Worm (Caenorhabditis elegans) whole organism, L1 larva: ENCODE results near the gene clec-63.

Source experiments
- Y116A8C.19 ChIP-seq: sonication (generic microtip); optimal IDR thresholded peaks from 2 replicates; lab custom pipeline; 2016; ENCODE audit warnings: missing compliant biosample characterization, missing genetic modification characterization, borderline replicate concordance
- ama-1 ChIP-seq: fragments of 150-350 bp; optimal IDR thresholded peaks from 2 replicates; lab custom pipeline; 2014
- blmp-1 ChIP-seq: fragments of 150-350 bp; optimal IDR thresholded peaks from 2 replicates; lab custom pipeline; 2014; ENCODE audit warnings: missing biosample characterization, missing genetic modification characterization
- ceh-82 ChIP-seq, 3 experiments: fragments of 150-350 bp in 1 of 3; sonication (generic microtip) in 2 of 3; optimal IDR thresholded peaks; 2 replicates each; lab custom pipeline; 2014 to 2017; ENCODE audit warnings: missing biosample characterization in 3 of 3, missing genetic modification characterization in 3 of 3
- ceh-90 ChIP-seq: sonication (generic microtip); optimal IDR thresholded peaks from 2 replicates; lab custom pipeline; 2016; ENCODE audit warnings: missing genetic modification characterization, missing compliant biosample characterization
- ces-1 ChIP-seq: fragments of 150-350 bp; optimal IDR thresholded peaks from 2 replicates; lab custom pipeline; 2014; ENCODE audit warnings: missing biosample characterization, missing genetic modification reagents, missing genetic modification characterization
- dpl-1 ChIP-seq, 3 experiments: fragments of 150-350 bp in 2 of 3; sonication (generic microtip) in 1 of 3; optimal IDR thresholded peaks; 2 replicates each; lab custom pipeline; 2014 to 2017; ENCODE audit warnings: missing biosample characterization in 3 of 3, missing genetic modification characterization in 3 of 3, missing genetic modification reagents in 3 of 3
- elt-2 ChIP-seq: sonication (generic microtip); optimal IDR thresholded peaks from 2 replicates; lab custom pipeline; 2016; ENCODE audit warnings: missing genetic modification characterization, mild to moderate bottlenecking, inconsistent platforms, missing compliant biosample characterization, missing genetic modification reagents
- fkh-10 ChIP-seq: sonication (generic microtip); optimal IDR thresholded peaks from 2 replicates; lab custom pipeline; 2017; ENCODE audit warnings: missing biosample characterization, missing genetic modification reagents, missing genetic modification characterization
- fkh-8 ChIP-seq: sonication (generic microtip); optimal IDR thresholded peaks from 2 replicates; lab custom pipeline; 2016; ENCODE audit warnings: mild to moderate bottlenecking, missing genetic modification characterization, missing compliant biosample characterization
- fos-1 ChIP-seq: fragments of 150-350 bp; optimal IDR thresholded peaks from 2 replicates; lab custom pipeline; 2014; ENCODE audit warnings: missing biosample characterization, missing genetic modification characterization
- grh-1 ChIP-seq: fragments of 200-800 bp; sonication (Bioruptor generic); IDR thresholded peaks from 2 replicates; pipeline ENCODE4 v1.3.6; 2022; ENCODE audit warnings: missing genetic modification reagents, missing genetic modification characterization, missing compliant biosample characterization
- hpl-2 ChIP-seq: fragments of 150-350 bp; optimal IDR thresholded peaks from 2 replicates; lab custom pipeline; 2014; ENCODE audit warnings: missing biosample characterization, missing genetic modification reagents, missing genetic modification characterization
- irx-1 ChIP-seq: sonication (generic microtip); optimal IDR thresholded peaks from 2 replicates; lab custom pipeline; 2016; ENCODE audit warnings: missing genetic modification characterization, missing compliant biosample characterization
- jun-1 ChIP-seq: fragments of 150-350 bp; optimal IDR thresholded peaks from 2 replicates; lab custom pipeline; 2014; ENCODE audit warnings: missing biosample characterization, missing genetic modification reagents, missing genetic modification characterization
- lin-14 ChIP-seq: fragments of 200-800 bp; sonication (Bioruptor generic); optimal IDR thresholded peaks from 2 replicates; lab custom pipeline; 2018; ENCODE audit warnings: mild to moderate bottlenecking, missing genetic modification characterization, moderate library complexity, missing compliant biosample characterization
- lin-15B ChIP-seq: fragments of 150-350 bp; sonication (generic microtip); optimal IDR thresholded peaks from 3 replicates; lab custom pipeline; 2014; ENCODE audit warnings: missing biosample characterization, missing genetic modification characterization
- lin-35 ChIP-seq, 2 experiments: fragments of 150-350 bp; optimal IDR thresholded peaks; 2 replicates each; lab custom pipeline; 2014; ENCODE audit warnings: missing biosample characterization in 2 of 2, missing genetic modification characterization in 2 of 2, missing genetic modification reagents in 2 of 2
- mdl-1 ChIP-seq, 2 experiments: fragments of 150-350 bp; optimal IDR thresholded peaks; 2 replicates each; lab custom pipeline; 2014 to 2017; ENCODE audit warnings: missing biosample characterization in 2 of 2, missing genetic modification characterization in 2 of 2, inconsistent platforms in 1 of 2
- nhr-12 ChIP-seq: sonication (generic microtip); optimal IDR thresholded peaks from 2 replicates; lab custom pipeline; 2017; ENCODE audit warnings: missing biosample characterization, missing genetic modification characterization
- nhr-19 ChIP-seq: fragments of 200-800 bp; sonication (Bioruptor generic); conservative IDR thresholded peaks from 2 replicates; pipeline ENCODE4 v1.3.6; 2022; ENCODE audit warnings: missing genetic modification characterization, missing compliant biosample characterization
- nhr-76 ChIP-seq: sonication (generic microtip); optimal IDR thresholded peaks from 2 replicates; lab custom pipeline; 2017; ENCODE audit warnings: missing biosample characterization, missing genetic modification characterization
- nhr-77 ChIP-seq: fragments of 150-350 bp; optimal IDR thresholded peaks from 2 replicates; lab custom pipeline; 2014; ENCODE audit warnings: missing biosample characterization, missing genetic modification characterization
- nhr-85 ChIP-seq: sonication (generic microtip); peaks from one replicate; lab custom pipeline; 2016; ENCODE audit warnings: missing genetic modification characterization, inconsistent platforms, missing compliant biosample characterization
- nhr-90 ChIP-seq: sonication (generic microtip); optimal IDR thresholded peaks from 2 replicates; lab custom pipeline; 2016; ENCODE audit warnings: mild to moderate bottlenecking, missing genetic modification characterization, missing compliant biosample characterization; ENCODE audit not compliant: poor library complexity
- pag-3 ChIP-seq: sonication (generic microtip); optimal IDR thresholded peaks from 2 replicates; lab custom pipeline; 2017; ENCODE audit warnings: missing genetic modification characterization, mild to moderate bottlenecking, missing compliant biosample characterization, antibody characterized with exemption, borderline replicate concordance; ENCODE audit not compliant: insufficient read depth
- pax-3 ChIP-seq: fragments of 200-800 bp; sonication (Bioruptor generic); optimal IDR thresholded peaks from 2 replicates; lab custom pipeline; 2018; ENCODE audit warnings: mild to moderate bottlenecking, missing genetic modification characterization, moderate library complexity, missing compliant biosample characterization
- pqm-1 ChIP-seq: sonication (generic microtip); optimal IDR thresholded peaks from 3 replicates; lab custom pipeline; 2017; ENCODE audit warnings: missing biosample characterization, missing genetic modification characterization
- rnt-1 ChIP-seq: sonication (generic microtip); optimal IDR thresholded peaks from 2 replicates; lab custom pipeline; 2016; ENCODE audit warnings: mild to moderate bottlenecking, missing genetic modification characterization, moderate library complexity, missing compliant biosample characterization
- snpc-4 ChIP-seq: fragments of 150-350 bp; optimal IDR thresholded peaks from 2 replicates; lab custom pipeline; 2014; ENCODE audit warnings: missing biosample characterization, missing genetic modification characterization
- snu-23 ChIP-seq: sonication (generic microtip); optimal IDR thresholded peaks from 2 replicates; lab custom pipeline; 2016; ENCODE audit warnings: missing genetic modification characterization, missing compliant biosample characterization
- sox-4 ChIP-seq: sonication (generic microtip); optimal IDR thresholded peaks from 2 replicates; lab custom pipeline; 2016; ENCODE audit warnings: missing genetic modification characterization, missing compliant biosample characterization
- sup-37 ChIP-seq: fragments of 200-800 bp; sonication (Bioruptor generic); optimal IDR thresholded peaks from 2 replicates; lab custom pipeline; 2018; ENCODE audit warnings: mild to moderate bottlenecking, missing genetic modification characterization, missing compliant biosample characterization
- tlp-1 ChIP-seq: fragments of 150-350 bp; optimal IDR thresholded peaks from 2 replicates; lab custom pipeline; 2014; ENCODE audit warnings: missing biosample characterization, missing genetic modification characterization
- unc-30 ChIP-seq: sonication (generic microtip); optimal IDR thresholded peaks from 2 replicates; lab custom pipeline; 2017; ENCODE audit warnings: missing biosample characterization, missing genetic modification characterization
- unc-86 ChIP-seq: sonication (generic microtip); optimal IDR thresholded peaks from 2 replicates; lab custom pipeline; 2016; ENCODE audit warnings: missing genetic modification characterization, missing compliant biosample characterization
- unc-98 ChIP-seq: fragments of 200-800 bp; sonication (Bioruptor generic); IDR thresholded peaks from 2 replicates; pipeline ENCODE4 v1.3.6; 2022; ENCODE audit warnings: missing genetic modification characterization, missing compliant biosample characterization

The clec-63 gene

DNA sequence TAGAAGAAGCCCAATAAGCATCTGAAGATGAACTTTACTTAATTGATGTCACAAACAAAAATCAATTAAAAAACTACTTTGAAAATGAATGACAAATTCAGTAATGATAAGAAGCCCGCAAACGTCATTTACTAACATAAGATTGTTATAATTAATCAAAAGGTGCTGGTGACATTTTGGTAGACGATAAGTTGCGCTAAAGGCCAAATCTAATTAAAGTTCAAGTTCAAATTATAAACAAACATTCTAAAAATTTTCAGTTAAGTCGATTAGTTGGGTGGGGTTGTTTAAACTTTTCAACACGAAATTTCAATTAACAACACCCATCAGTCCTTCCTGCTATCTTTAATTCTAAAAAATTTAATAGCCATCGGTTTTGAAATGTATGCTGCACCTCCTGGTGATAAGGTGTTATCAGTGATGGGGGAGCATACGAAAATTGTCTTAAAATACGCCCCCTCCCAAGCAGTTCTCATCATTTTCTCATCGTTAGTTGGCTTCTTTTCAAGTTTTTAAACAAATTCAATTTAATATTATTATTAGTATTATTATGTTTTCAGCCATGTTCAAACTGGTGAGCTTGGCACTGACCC, at the start of gene clec-63, which contains the start of gene clec-62:
Gene clec-63, plus strand, starts transcription at position 561 of the 593 bp plus-strand sequence.
Gene clec-62, minus strand, starts transcription at position 51 of the 593 bp plus-strand sequence.
- TF ChIP-seq elt-2 (tag; lab: Kevin White, UChicago), result peak; percentile 81
- TF ChIP-seq pag-3, result no peak
- TF ChIP-seq nhr-19, result no peak
- no peak for TF ChIP-seq fkh-10 (GFP tag; lab: Kevin White, UChicago)
- peak; percentile 55 for TF ChIP-seq tlp-1
- TF ChIP-seq rnt-1 (tag; lab: Kevin White, UChicago), result no peak
- TF ChIP-seq nhr-85 (tag; lab: Kevin White, UChicago), result no peak
- TF ChIP-seq Y116A8C.19 (tag; lab: Kevin White, UChicago), result no peak
- peak; percentile 35 for TF ChIP-seq pqm-1
- no peak for TF ChIP-seq jun-1
- no peak for TF ChIP-seq nhr-77 (tag; lab: Kevin White, UChicago)
- TF ChIP-seq pax-3 (tag; lab: Kevin White, UChicago), result peak; percentile 21
- TF ChIP-seq nhr-12 (tag; lab: Kevin White, UChicago), result no peak
- TF ChIP-seq unc-86 (tag; lab: Kevin White, UChicago), result no peak
- no peak for TF ChIP-seq lin-35 (GFP tag; optimal IDR thresholded peaks at IDR 0.05; lab: Kevin White, UChicago)
- no peak for TF ChIP-seq ceh-90 (tag; lab: Kevin White, UChicago)
- no peak for TF ChIP-seq unc-30
- no peak for TF ChIP-seq hpl-2 (GFP tag; lab: Kevin White, UChicago)
- no peak for TF ChIP-seq nhr-90 (tag; lab: Kevin White, UChicago)
- no peak for TF ChIP-seq sox-4 (tag; lab: Kevin White, UChicago)

DNA sequence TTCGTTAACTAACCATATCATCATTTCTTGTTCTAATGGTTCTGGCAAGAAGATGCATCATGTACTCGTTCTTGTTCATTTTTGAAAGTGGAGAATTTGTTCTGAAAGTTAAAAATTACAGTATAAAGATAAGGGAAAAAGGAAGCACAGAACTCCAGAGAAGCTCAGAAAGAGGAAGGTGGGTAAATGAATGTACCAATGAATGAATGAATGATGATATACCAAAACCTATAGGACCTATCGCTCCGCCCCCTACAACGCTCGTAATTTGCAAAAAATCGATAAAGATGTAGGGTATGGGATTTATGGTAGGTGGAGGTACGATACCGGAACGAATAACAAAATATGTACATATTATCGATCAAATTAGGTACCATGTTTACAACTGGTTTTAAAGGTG, 47.7 kb upstream of the clec-63 start, which contains the start of gene pes-10:
Gene pes-10, minus strand, starts transcription at position 101 of the 400 bp plus-strand sequence.
- no peak for TF ChIP-seq unc-86 (tag; lab: Kevin White, UChicago)
- no peak for TF ChIP-seq irx-1
- no peak for TF ChIP-seq snpc-4 (tag; lab: Kevin White, UChicago)
- TF ChIP-seq nhr-76 (tag; lab: Kevin White, UChicago), result no peak
- TF ChIP-seq fos-1 (tag; lab: Kevin White, UChicago), result no peak
- TF ChIP-seq snu-23 (GFP tag; lab: Kevin White, UChicago), result no peak
- TF ChIP-seq hpl-2 (GFP tag; lab: Kevin White, UChicago), result no peak
- no peak for TF ChIP-seq ceh-82 (tag; optimal IDR thresholded peaks at IDR 0.05; lab: Kevin White, UChicago)
- no peak for TF ChIP-seq unc-98 (GFP tag; lab: Robert Waterston, UW)
- no peak for TF ChIP-seq pax-3 (tag; lab: Kevin White, UChicago)
- no peak for TF ChIP-seq mdl-1 (tag; optimal IDR thresholded peaks at IDR 0.05; lab: Kevin White, UChicago)
- TF ChIP-seq nhr-19, result no peak

DNA sequence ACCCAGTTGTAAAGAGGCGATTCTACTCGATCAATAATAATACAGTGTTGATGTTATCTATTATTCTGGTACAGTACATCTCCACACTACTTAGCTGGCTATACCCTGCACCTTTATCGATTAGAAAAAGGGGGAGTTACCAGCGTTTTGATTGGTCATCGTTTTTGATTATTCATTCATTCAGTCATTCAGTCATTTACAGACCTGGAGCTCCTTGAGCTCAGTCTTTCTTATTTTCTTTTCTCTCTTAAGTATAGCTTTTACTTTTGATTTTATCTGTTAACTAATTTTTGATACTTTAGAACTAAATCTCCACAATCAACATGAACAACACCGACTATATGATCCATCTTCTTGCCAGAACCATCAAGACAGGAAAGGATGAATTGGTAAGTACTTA, 45.3 kb upstream of the clec-63 start, which contains the start of gene Y46G5A.28:
Gene Y46G5A.28, plus strand, starts transcription at position 301 of the 400 bp plus-strand sequence.
- TF ChIP-seq dpl-1 (GFP tag; optimal IDR thresholded peaks at IDR 0.05; lab: Kevin White, UChicago) (no peak), lin-15B (tag; lab: Kevin White, UChicago) (no peak), unc-86 (tag; lab: Kevin White, UChicago) (no peak), fkh-8 (tag; lab: Kevin White, UChicago) (no peak), lin-14 (GFP tag; lab: Kevin White, UChicago) (no peak), ces-1 (GFP tag; lab: Kevin White, UChicago) (no peak), ama-1 (lab: Kevin White, UChicago) (no peak), grh-1 (GFP tag; lab: Robert Waterston, UW) (no peak), sup-37 (GFP tag; lab: Kevin White, UChicago) (no peak), blmp-1 (no peak)
